Worm (Caenorhabditis elegans) whole organism, early embryonic: Measurements from ENCODE around the gene fbxa-138.

ENCODE experiments used
- B0310.2 ChIP-seq: sonication (generic microtip); optimal IDR thresholded peaks from 2 replicates; lab custom pipeline; 2016; ENCODE audit warnings: mild to moderate bottlenecking, missing genetic modification characterization, missing compliant biosample characterization
- F13C5.2 ChIP-seq: sonication (generic microtip); optimal IDR thresholded peaks from 2 replicates; lab custom pipeline; 2017; ENCODE audit warnings: mild to moderate bottlenecking, missing genetic modification characterization, inconsistent platforms, missing compliant biosample characterization
- aly-1 ChIP-seq: sonication (generic microtip); optimal IDR thresholded peaks from 2 replicates; lab custom pipeline; 2016; ENCODE audit warnings: missing genetic modification characterization, missing compliant biosample characterization
- ama-1 ChIP-seq: fragments of 150-350 bp; optimal IDR thresholded peaks from 2 replicates; lab custom pipeline; 2014
- ceh-13 ChIP-seq: fragments of 200-800 bp; sonication (Bioruptor generic); optimal IDR thresholded peaks from 2 replicates; lab custom pipeline; 2018; ENCODE audit warnings: mild to moderate bottlenecking, missing genetic modification characterization, missing compliant biosample characterization
- ceh-36 ChIP-seq: sonication (generic microtip); optimal IDR thresholded peaks from 2 replicates; lab custom pipeline; 2016; ENCODE audit warnings: missing genetic modification characterization, inconsistent platforms, missing compliant biosample characterization
- ets-7 ChIP-seq: sonication (generic microtip); optimal IDR thresholded peaks from 2 replicates; lab custom pipeline; 2016; ENCODE audit warnings: missing genotype, missing genetic modification characterization, missing compliant biosample characterization
- flt-1 ChIP-seq: fragments of 200-800 bp; sonication (Bioruptor generic); IDR thresholded peaks from 2 replicates; pipeline ENCODE4 v1.3.6; 2022; ENCODE audit warnings: missing genetic modification characterization, missing compliant biosample characterization
- hmbx-1 ChIP-seq: sonication (generic microtip); optimal IDR thresholded peaks from 2 replicates; lab custom pipeline; 2016; ENCODE audit warnings: mild to moderate bottlenecking, missing genetic modification characterization, missing compliant biosample characterization
- hmg-4 ChIP-seq: fragments of 200-800 bp; sonication (Bioruptor generic); optimal IDR thresholded peaks from 2 replicates; lab custom pipeline; 2018; ENCODE audit warnings: mild to moderate bottlenecking, missing genetic modification characterization, missing compliant biosample characterization
- hnd-1 ChIP-seq: sonication (generic microtip); optimal IDR thresholded peaks from 2 replicates; lab custom pipeline; 2016; ENCODE audit warnings: missing genetic modification characterization, missing compliant biosample characterization
- pes-1 ChIP-seq: fragments of 200-800 bp; sonication (Bioruptor generic); IDR thresholded peaks from 2 replicates; pipeline ENCODE4 v1.3.6; 2022; ENCODE audit warnings: missing genetic modification reagents, missing genetic modification characterization, missing compliant biosample characterization
- scrt-1 ChIP-seq: fragments of 200-800 bp; sonication (Bioruptor generic); IDR thresholded peaks from 2 replicates; pipeline ENCODE4 v1.3.6; 2022; ENCODE audit warnings: missing genetic modification characterization, missing compliant biosample characterization
- sea-1 ChIP-seq: fragments of 200-800 bp; sonication (Bioruptor generic); conservative IDR thresholded peaks from 2 replicates; pipeline ENCODE4 v1.3.6; 2022; ENCODE audit warnings: missing genetic modification characterization, missing compliant biosample characterization
- tbx-11 ChIP-seq: fragments of 200-800 bp; sonication (Bioruptor generic); IDR thresholded peaks from 2 replicates; pipeline ENCODE4 v1.3.6; 2022; ENCODE audit warnings: missing genetic modification characterization, missing compliant biosample characterization
- tbx-37 ChIP-seq: fragments of 200-800 bp; sonication (Bioruptor generic); conservative IDR thresholded peaks from 2 replicates; pipeline ENCODE4 v1.3.6; 2022; ENCODE audit warnings: missing genetic modification reagents, missing genetic modification characterization, missing compliant biosample characterization
- tra-4 ChIP-seq: sonication (generic microtip); optimal IDR thresholded peaks from 2 replicates; lab custom pipeline; 2017; ENCODE audit warnings: missing genetic modification characterization, missing compliant biosample characterization

Gene fbxa-138

DNA sequence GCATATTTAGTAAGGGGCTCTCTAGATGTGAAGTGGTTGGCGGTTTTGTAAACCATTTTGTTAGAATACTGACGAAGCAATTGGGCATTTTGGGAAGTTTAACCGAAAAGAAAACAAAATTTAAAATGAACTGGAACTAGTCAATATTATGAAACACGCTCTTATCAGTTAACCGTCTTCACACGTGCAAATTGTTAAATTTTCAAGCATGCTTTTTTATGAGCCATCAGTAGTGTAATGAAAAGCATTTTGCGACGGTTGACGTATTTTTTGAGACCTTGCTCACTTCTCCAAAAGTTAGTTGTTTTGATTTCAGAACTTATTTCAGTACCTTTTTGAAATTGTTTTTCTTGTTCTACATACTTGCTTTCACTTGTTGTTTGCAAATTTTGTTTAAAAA lies 34.7 kb downstream of the fbxa-138 start, which contains the start of gene fbxa-25:
Gene fbxa-25 (minus strand): TSS at position 138 of the 400 bp plus-strand sequence.
- TF ChIP-seq hmbx-1 (no peak), ama-1 (lab: Kevin White, UChicago) (no peak), aly-1 (tag; lab: Kevin White, UChicago) (no peak), F13C5.2 (no peak), hnd-1 (tag; lab: Kevin White, UChicago) (no peak), ceh-13 (GFP tag; lab: Kevin White, UChicago) (no peak), tra-4 (tag; lab: Kevin White, UChicago) (no peak), B0310.2 (no peak), scrt-1 (GFP tag; lab: Robert Waterston, UW) (no peak), pes-1 (GFP tag; lab: Robert Waterston, UW) (no peak), tbx-37 (GFP tag; lab: Robert Waterston, UW) (no peak), hmg-4 (GFP tag; lab: Kevin White, UChicago) (no peak), flt-1 (GFP tag; lab: Robert Waterston, UW) (no peak), ets-7 (no peak)

DNA sequence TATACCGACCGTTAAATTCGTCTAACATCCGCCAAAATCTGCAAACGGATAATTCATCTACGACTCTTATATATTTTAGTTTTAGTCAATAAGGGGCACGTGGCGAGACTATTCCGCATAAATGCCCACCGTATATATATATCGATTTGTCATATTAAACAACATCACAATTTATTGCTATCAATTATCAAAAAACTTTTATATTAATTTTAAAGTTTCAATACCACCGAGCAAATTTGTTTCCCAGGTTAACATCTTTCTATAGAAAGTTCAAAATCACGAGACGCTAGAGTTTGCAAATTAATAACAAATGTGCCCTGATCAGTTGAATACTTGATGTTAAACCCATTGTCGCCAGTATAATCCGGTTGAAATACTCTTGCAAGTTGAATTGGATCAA lies 36.5 kb downstream of the fbxa-138 start, which contains the start of gene Y82E9BL.5:
Gene Y82E9BL.5 (minus strand): TSS at position 101 of the 400 bp plus-strand sequence.
- TF ChIP-seq hnd-1 (tag; lab: Kevin White, UChicago): no peak
- TF ChIP-seq B0310.2: no peak
- TF ChIP-seq sea-1 (GFP tag; lab: Robert Waterston, UW): no peak
- TF ChIP-seq tbx-11 (GFP tag; lab: Robert Waterston, UW): no peak
- no peak for TF ChIP-seq pes-1 (GFP tag; lab: Robert Waterston, UW)
- TF ChIP-seq scrt-1 (GFP tag; lab: Robert Waterston, UW): no peak
- TF ChIP-seq ama-1 (lab: Kevin White, UChicago): no peak
- no peak for TF ChIP-seq flt-1 (GFP tag; lab: Robert Waterston, UW)
- no peak for TF ChIP-seq ceh-13 (GFP tag; lab: Kevin White, UChicago)
- TF ChIP-seq ceh-36 (tag; lab: Kevin White, UChicago): no peak
- no peak for TF ChIP-seq hmg-4 (GFP tag; lab: Kevin White, UChicago)
- TF ChIP-seq F13C5.2: no peak
- no peak for TF ChIP-seq hmbx-1
- no peak for TF ChIP-seq aly-1 (tag; lab: Kevin White, UChicago)

ce11 chrIII:1347003-1347402 lies 37.0 kb downstream of the fbxa-138 start:
- no peak for TF ChIP-seq F13C5.2
- TF ChIP-seq tra-4 (tag; lab: Kevin White, UChicago): no peak
- no peak for TF ChIP-seq hmbx-1
- no peak for TF ChIP-seq tbx-11 (GFP tag; lab: Robert Waterston, UW)
- no peak for TF ChIP-seq sea-1 (GFP tag; lab: Robert Waterston, UW)
- TF ChIP-seq ceh-36 (tag; lab: Kevin White, UChicago): no peak
- TF ChIP-seq tbx-37 (GFP tag; lab: Robert Waterston, UW): no peak
- no peak for TF ChIP-seq hnd-1 (tag; lab: Kevin White, UChicago)
- TF ChIP-seq flt-1 (GFP tag; lab: Robert Waterston, UW): no peak
- no peak for TF ChIP-seq B0310.2
- TF ChIP-seq ama-1 (lab: Kevin White, UChicago): no peak

DNA sequence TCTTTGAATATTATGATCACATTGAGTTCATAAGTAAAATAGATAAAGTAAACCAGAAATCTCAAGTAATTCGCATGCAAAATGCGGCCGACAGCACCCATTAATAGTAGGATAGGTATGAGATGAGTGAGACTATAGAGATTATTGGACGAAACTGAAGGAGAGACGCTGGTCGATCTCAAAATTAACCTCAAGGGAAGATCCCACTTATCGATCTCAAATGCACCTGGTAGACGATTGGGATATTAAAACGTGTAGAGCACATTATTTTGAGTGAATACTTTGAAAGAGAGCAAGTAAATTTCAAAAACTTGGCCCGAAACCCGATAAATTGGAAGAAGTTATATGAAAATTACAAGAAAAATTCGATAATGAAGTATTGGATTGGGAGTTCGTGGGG lies 38.4 kb downstream of the fbxa-138 start, which contains the start of gene Y82E9BL.6:
Gene Y82E9BL.6 (minus strand): TSS at position 101 of the 400 bp plus-strand sequence.
- TF ChIP-seq pes-1 (GFP tag; lab: Robert Waterston, UW) (no peak), sea-1 (GFP tag; lab: Robert Waterston, UW) (no peak), scrt-1 (GFP tag; lab: Robert Waterston, UW) (no peak), tbx-11 (GFP tag; lab: Robert Waterston, UW) (no peak), ceh-36 (tag; lab: Kevin White, UChicago) (no peak), B0310.2 (no peak), tra-4 (tag; lab: Kevin White, UChicago) (no peak), hnd-1 (tag; lab: Kevin White, UChicago) (no peak), F13C5.2 (no peak), aly-1 (tag; lab: Kevin White, UChicago) (no peak), hmbx-1 (no peak), tbx-37 (GFP tag; lab: Robert Waterston, UW) (no peak)

DNA sequence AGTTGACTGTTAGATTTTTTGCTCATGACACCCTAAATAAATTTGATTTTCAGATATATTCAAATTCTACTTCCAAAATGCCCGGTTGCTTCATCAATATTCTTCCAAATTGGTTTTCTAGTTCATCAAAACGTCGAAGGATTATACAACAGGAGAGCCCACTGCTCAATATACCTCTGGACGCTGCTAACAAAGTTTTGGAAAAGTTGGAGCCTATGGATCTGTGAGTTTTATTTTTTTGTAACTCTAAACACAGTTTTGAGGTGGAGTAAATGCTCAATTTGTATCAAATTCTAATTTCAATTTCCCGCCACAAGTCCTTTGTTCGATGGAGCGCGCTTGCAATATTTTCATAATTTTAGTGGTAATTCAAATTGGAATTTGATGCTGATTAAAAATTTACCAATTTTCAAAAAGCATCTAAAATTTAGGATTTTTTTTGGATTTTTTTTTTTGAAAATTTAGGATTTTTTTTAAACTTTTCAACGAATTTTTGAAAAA lies 41.1 kb downstream of the fbxa-138 start, which contains the start of gene fbxa-27:
Gene fbxa-27 (plus strand): TSS at position 51 of the 501 bp plus-strand sequence.
- TF ChIP-seq pes-1 (GFP tag; lab: Robert Waterston, UW): no peak
- no peak for TF ChIP-seq tra-4 (tag; lab: Kevin White, UChicago)
- no peak for TF ChIP-seq flt-1 (GFP tag; lab: Robert Waterston, UW)
- TF ChIP-seq sea-1 (GFP tag; lab: Robert Waterston, UW): no peak
- no peak for TF ChIP-seq aly-1 (tag; lab: Kevin White, UChicago)
- TF ChIP-seq hmbx-1: no peak
- no peak for TF ChIP-seq hmg-4 (GFP tag; lab: Kevin White, UChicago)
- no peak for TF ChIP-seq B0310.2
- no peak for TF ChIP-seq ama-1 (lab: Kevin White, UChicago)
- TF ChIP-seq tbx-37 (GFP tag; lab: Robert Waterston, UW): no peak
- no peak for TF ChIP-seq scrt-1 (GFP tag; lab: Robert Waterston, UW)
- TF ChIP-seq ceh-13 (GFP tag; lab: Kevin White, UChicago): no peak
- no peak for TF ChIP-seq hnd-1 (tag; lab: Kevin White, UChicago)
- TF ChIP-seq tbx-11 (GFP tag; lab: Robert Waterston, UW): no peak
- no peak for TF ChIP-seq F13C5.2
- TF ChIP-seq ceh-36 (tag; lab: Kevin White, UChicago): no peak

DNA sequence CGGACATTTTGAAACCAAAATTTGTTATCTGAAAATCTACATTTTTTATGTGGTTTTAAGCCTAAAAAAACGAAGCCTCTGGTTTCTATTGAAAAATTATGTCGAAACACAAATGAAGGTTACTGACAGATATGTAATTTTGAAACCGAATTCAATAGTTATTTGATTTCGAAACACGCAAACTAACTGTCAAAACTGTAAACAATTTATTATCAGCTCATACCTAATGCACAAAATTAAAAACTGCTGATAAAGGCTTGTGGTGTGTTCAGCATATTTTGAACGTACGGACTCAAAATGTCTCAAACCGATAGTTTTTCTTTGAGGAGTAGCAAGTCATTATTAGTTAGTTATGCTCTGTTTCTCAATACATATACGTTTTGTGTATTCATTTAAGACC lies 41.6 kb downstream of the fbxa-138 start, which contains the start of gene fbxa-26:
Gene fbxa-26 (minus strand): TSS at position 35 of the 400 bp plus-strand sequence.
- TF ChIP-seq hmg-4 (GFP tag; lab: Kevin White, UChicago) (no peak), hmbx-1 (no peak), ama-1 (lab: Kevin White, UChicago) (no peak), ceh-36 (tag; lab: Kevin White, UChicago) (no peak), F13C5.2 (no peak), tbx-37 (GFP tag; lab: Robert Waterston, UW) (no peak), flt-1 (GFP tag; lab: Robert Waterston, UW) (no peak), hnd-1 (tag; lab: Kevin White, UChicago) (no peak), ceh-13 (GFP tag; lab: Kevin White, UChicago) (no peak), ets-7 (no peak), B0310.2 (no peak), tbx-11 (GFP tag; lab: Robert Waterston, UW) (no peak), sea-1 (GFP tag; lab: Robert Waterston, UW) (no peak), scrt-1 (GFP tag; lab: Robert Waterston, UW) (no peak), aly-1 (tag; lab: Kevin White, UChicago) (no peak), tra-4 (tag; lab: Kevin White, UChicago) (no peak), pes-1 (GFP tag; lab: Robert Waterston, UW) (no peak)
